Worm (Caenorhabditis elegans) whole organism, midembryonic: ENCODE measurements around the gene phat-8.
A peak's percentile ranks its signal among the peaks of the same experiment; 100 is the strongest.

Source experiments
- T22C8.4 ChIP-seq: fragments of 200-800 bp; sonication (Bioruptor generic); IDR thresholded peaks from 2 replicates; pipeline ENCODE4 v1.3.6; 2022; ENCODE audit warnings: missing genetic modification characterization, missing compliant biosample characterization
- cog-1 ChIP-seq: sonication (generic microtip); optimal IDR thresholded peaks from 2 replicates; lab custom pipeline; 2016; ENCODE audit warnings: missing genetic modification characterization, missing compliant biosample characterization
- flt-1 ChIP-seq: fragments of 200-800 bp; sonication (Bioruptor generic); IDR thresholded peaks from 2 replicates; pipeline ENCODE4 v1.3.6; 2022; ENCODE audit warnings: missing genetic modification characterization, missing compliant biosample characterization
- klf-2 ChIP-seq: fragments of 200-800 bp; sonication (Bioruptor generic); conservative IDR thresholded peaks from 2 replicates; pipeline ENCODE4 v1.3.6; 2022; ENCODE audit warnings: missing genetic modification reagents, missing genetic modification characterization, missing compliant biosample characterization
- med-1 ChIP-seq: sonication (generic microtip); optimal IDR thresholded peaks from 2 replicates; lab custom pipeline; 2017; ENCODE audit warnings: missing genetic modification characterization, mild to moderate bottlenecking, missing compliant biosample characterization, antibody characterized with exemption, missing genetic modification reagents; ENCODE audit not compliant: insufficient read depth
- ref-1 ChIP-seq: fragments of 200-800 bp; sonication (Bioruptor generic); conservative IDR thresholded peaks from 2 replicates; pipeline ENCODE4 v1.3.6; 2022; ENCODE audit warnings: missing genetic modification reagents, missing genetic modification characterization, missing compliant biosample characterization
- tab-1 ChIP-seq: fragments of 200-800 bp; sonication (Bioruptor generic); IDR thresholded peaks from 2 replicates; pipeline ENCODE4 v1.3.6; 2022; ENCODE audit warnings: missing genetic modification characterization, missing compliant biosample characterization
- ztf-23 ChIP-seq: fragments of 200-800 bp; sonication (Bioruptor generic); IDR thresholded peaks from 2 replicates; pipeline ENCODE4 v1.3.6; 2022; ENCODE audit warnings: missing genetic modification reagents, missing genetic modification characterization, missing compliant biosample characterization
- ztf-29 ChIP-seq: fragments of 200-800 bp; sonication (Bioruptor generic); IDR thresholded peaks from 2 replicates; pipeline ENCODE4 v1.3.6; 2022; ENCODE audit warnings: missing genetic modification reagents, missing genetic modification characterization, missing compliant biosample characterization

phat-8 gene

DNA sequence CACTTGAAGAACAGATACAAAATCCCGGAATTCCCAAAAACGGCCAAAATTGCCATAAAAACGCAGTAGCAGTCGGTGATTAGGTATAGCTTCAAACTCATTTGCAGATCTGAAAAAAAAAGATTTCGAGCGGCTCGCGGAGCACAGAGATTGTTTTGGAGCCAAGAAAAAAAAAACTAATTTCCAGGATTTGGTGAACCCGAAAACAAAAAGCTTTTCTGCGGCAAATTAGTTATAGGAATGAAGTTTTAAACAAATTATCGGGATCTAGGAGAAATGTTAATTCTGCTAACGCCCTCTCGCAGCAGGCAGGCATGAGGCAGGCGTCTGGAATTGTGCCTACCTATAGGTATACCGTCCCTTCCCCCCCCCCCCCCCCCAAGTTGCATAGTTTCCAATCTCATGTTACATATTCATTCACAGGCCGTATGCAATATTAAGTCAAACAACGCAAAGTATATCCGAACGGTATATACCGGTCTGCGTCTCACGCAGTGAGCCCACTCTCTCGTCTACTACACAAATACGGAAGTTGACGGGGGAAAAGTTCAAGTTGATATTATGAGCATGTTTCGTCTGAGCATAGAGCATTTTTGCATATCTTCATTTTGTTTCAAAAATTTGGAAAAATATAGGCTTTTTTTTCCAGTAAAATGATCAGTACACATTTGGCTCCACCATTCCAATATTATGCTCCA, 26.8 kb upstream of the phat-8 start, which contains the start of the genes W05H5.1 and pitr-6:
W05H5.1 (minus strand) TSS at position 101 of the 698 bp plus-strand sequence.
pitr-6 (plus strand) TSS at position 648 of the 698 bp plus-strand sequence.
- TF ChIP-seq ztf-23 (GFP tag; lab: Robert Waterston, UW) (no peak), ref-1 (GFP tag; lab: Robert Waterston, UW) (no peak), T22C8.4 (GFP tag; lab: Robert Waterston, UW) (no peak), cog-1 (tag; lab: Kevin White, UChicago) (no peak), klf-2 (GFP tag; lab: Robert Waterston, UW) (no peak), tab-1 (no peak), flt-1 (no peak), ztf-29 (GFP tag; lab: Robert Waterston, UW) (no peak), med-1 (GFP tag; lab: Kevin White, UChicago) (no peak)

ce11 chrII:12448241-12448640, 23.4 kb upstream of the phat-8 start, which contains the start of gene srh-27:
Gene srh-27, plus strand, starts transcription at chrII:12448541.
- TF ChIP-seq ref-1 (GFP tag; lab: Robert Waterston, UW) (no peak), cog-1 (tag; lab: Kevin White, UChicago) (no peak), ztf-29 (GFP tag; lab: Robert Waterston, UW) (no peak), flt-1 (no peak), tab-1 (no peak), ztf-23 (GFP tag; lab: Robert Waterston, UW) (no peak), klf-2 (GFP tag; lab: Robert Waterston, UW) (no peak), T22C8.4 (GFP tag; lab: Robert Waterston, UW) (no peak), med-1 (GFP tag; lab: Kevin White, UChicago) (no peak)

ce11 chrII:12449849-12450248, 21.8 kb upstream of the phat-8 start, which contains the start of gene sre-34:
Gene sre-34, plus strand, starts transcription at chrII:12450149.
- TF ChIP-seq med-1 (GFP tag; lab: Kevin White, UChicago) (no peak), T22C8.4 (GFP tag; lab: Robert Waterston, UW) (no peak), cog-1 (tag; lab: Kevin White, UChicago) (no peak)

ce11 chrII:12452754-12453352, 18.8 kb upstream of the phat-8 start, which contains the start of the genes sre-35 and sre-33:
Gene sre-35, minus strand, starts transcription at chrII:12452854.
Gene sre-33, plus strand, starts transcription at chrII:12453302.
- no peak for TF ChIP-seq ztf-29 (GFP tag; lab: Robert Waterston, UW)
- no peak for TF ChIP-seq flt-1
- no peak for TF ChIP-seq klf-2 (GFP tag; lab: Robert Waterston, UW)
- TF ChIP-seq ref-1 (GFP tag; lab: Robert Waterston, UW), result no peak
- no peak for TF ChIP-seq ztf-23 (GFP tag; lab: Robert Waterston, UW)
- TF ChIP-seq med-1 (GFP tag; lab: Kevin White, UChicago), result no peak
- TF ChIP-seq cog-1 (tag; lab: Kevin White, UChicago), result no peak
- TF ChIP-seq T22C8.4 (GFP tag; lab: Robert Waterston, UW), result no peak
- no peak for TF ChIP-seq tab-1

ce11 chrII:12456633-12457032, 15.0 kb upstream of the phat-8 start, which contains the start of gene sre-32:
Gene sre-32, minus strand, starts transcription at chrII:12456733.
- TF ChIP-seq T22C8.4 (GFP tag; lab: Robert Waterston, UW) (no peak), ztf-23 (GFP tag; lab: Robert Waterston, UW) (no peak), flt-1 (no peak), med-1 (GFP tag; lab: Kevin White, UChicago) (no peak), ztf-29 (GFP tag; lab: Robert Waterston, UW) (no peak), ref-1 (GFP tag; lab: Robert Waterston, UW) (no peak), cog-1 (tag; lab: Kevin White, UChicago) (no peak), tab-1 (0 out of 2 replicates have a peak, but pooled peaks have one; percentile 42), klf-2 (GFP tag; lab: Robert Waterston, UW) (no peak)

ce11 chrII:12457275-12457674, 14.3 kb upstream of the phat-8 start, which contains the start of gene sre-38:
Gene sre-38, plus strand, starts transcription at chrII:12457575.
- TF ChIP-seq klf-2 (GFP tag; lab: Robert Waterston, UW) (no peak), med-1 (GFP tag; lab: Kevin White, UChicago) (no peak), ref-1 (GFP tag; lab: Robert Waterston, UW) (no peak), cog-1 (tag; lab: Kevin White, UChicago) (no peak), tab-1 (no peak), flt-1 (no peak), ztf-29 (GFP tag; lab: Robert Waterston, UW) (no peak), T22C8.4 (GFP tag; lab: Robert Waterston, UW) (no peak), ztf-23 (GFP tag; lab: Robert Waterston, UW) (no peak)

ce11 chrII:12459422-12459821, 12.2 kb upstream of the phat-8 start, which contains the start of gene tag-281:
Gene tag-281, plus strand, starts transcription at chrII:12459761.
- TF ChIP-seq cog-1 (tag; lab: Kevin White, UChicago), result peak; percentile 48
- no peak for TF ChIP-seq klf-2 (GFP tag; lab: Robert Waterston, UW)
- no peak for TF ChIP-seq med-1 (GFP tag; lab: Kevin White, UChicago)
- 0 out of 2 replicates have a peak, but pooled peaks have one; percentile 44 for TF ChIP-seq ztf-23 (GFP tag; lab: Robert Waterston, UW)

DNA sequence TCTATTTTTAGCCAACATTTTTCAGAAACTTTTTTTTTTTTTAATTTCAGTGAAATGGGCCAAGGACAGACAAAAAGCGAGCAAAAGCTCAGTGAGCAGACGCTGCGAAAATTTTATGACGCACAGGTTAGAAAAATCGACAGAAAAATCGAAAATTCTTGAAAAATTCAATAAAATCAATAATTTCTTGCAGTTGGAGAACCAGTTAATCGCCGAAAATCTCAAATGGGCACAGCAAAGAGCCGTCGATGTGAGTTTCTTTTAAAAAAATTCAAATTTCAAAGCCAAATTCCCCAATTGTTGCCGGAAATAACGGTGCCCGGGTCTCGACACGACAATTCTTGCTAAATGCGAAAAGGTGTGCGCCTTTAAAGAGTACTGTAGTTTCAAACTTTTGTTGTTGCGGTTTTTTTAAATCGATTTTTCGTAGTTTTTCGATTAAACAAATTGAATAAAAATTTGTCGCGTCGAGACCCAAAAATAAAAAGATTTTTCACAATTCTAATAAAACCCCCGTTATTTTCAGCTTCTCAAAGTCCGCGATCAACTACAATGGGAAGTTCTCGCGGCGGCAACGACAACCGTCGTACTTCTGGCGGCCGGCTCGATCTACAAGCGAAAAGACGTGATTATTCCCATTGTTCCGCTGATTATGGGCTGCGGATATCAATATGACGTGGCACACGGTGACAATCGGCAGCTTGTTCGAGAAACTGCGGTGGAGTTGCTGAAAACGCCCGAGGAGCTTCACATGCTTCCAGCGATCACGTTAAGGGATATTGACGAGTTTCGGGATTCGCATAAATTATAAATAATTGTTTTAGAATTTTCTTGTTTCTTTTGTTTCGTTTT, 10.8 kb upstream of the phat-8 start, which contains the start of gene tag-280:
tag-280 (plus strand) TSS at position 51 of the 852 bp plus-strand sequence.
- no peak for TF ChIP-seq cog-1 (tag; lab: Kevin White, UChicago)
